Fruit fly (Drosophila melanogaster) whole organism, adult: Measurements from ENCODE around the gene moon.

Experiments used
- CG11617 ChIP-seq: fragments of 200-800 bp; sonication (Bioruptor generic); optimal IDR thresholded peaks from 2 replicates; lab custom pipeline; 2017; ENCODE audit warnings: mild to moderate bottlenecking, missing biosample characterization, missing genetic modification reagents, missing genetic modification characterization
- CG5204 ChIP-seq: fragments of 200-800 bp; sonication (Bioruptor generic); optimal IDR thresholded peaks from 2 replicates; lab custom pipeline; 2016; ENCODE audit warnings: missing biosample characterization, missing genetic modification characterization
- CG7101 ChIP-seq: fragments of 200-800 bp; sonication (Bioruptor generic); optimal IDR thresholded peaks from 2 replicates; lab custom pipeline; 2018; ENCODE audit warnings: missing biosample characterization, mild to moderate bottlenecking, missing genetic modification characterization, moderate library complexity
- Clk ChIP-seq: fragments of 200-800 bp; sonication (Bioruptor generic); optimal IDR thresholded peaks from 2 replicates; lab custom pipeline; 2017; ENCODE audit warnings: missing biosample characterization, missing genetic modification characterization
- Mnt ChIP-seq: fragments of 200-800 bp; sonication (Bioruptor generic); optimal IDR thresholded peaks from 2 replicates; lab custom pipeline; 2016; ENCODE audit warnings: missing biosample characterization, mild to moderate bottlenecking, missing genetic modification characterization
- kay ChIP-seq: fragments of 200-800 bp; sonication (Bioruptor generic); peaks from one replicate; lab custom pipeline; 2016; ENCODE audit warnings: missing biosample characterization, missing genetic modification characterization, borderline replicate concordance
- ovo ChIP-seq: fragments of 200-800 bp; sonication (Bioruptor generic); optimal IDR thresholded peaks from 2 replicates; lab custom pipeline; 2016; ENCODE audit warnings: missing biosample characterization, missing genetic modification characterization
- pad ChIP-seq: fragments of 200-800 bp; sonication (Bioruptor generic); optimal IDR thresholded peaks from 3 replicates; lab custom pipeline; 2017; ENCODE audit warnings: missing biosample characterization, missing genetic modification characterization, mild to moderate bottlenecking, moderate library complexity, missing genetic modification reagents
- tj ChIP-seq: fragments of 200-800 bp; sonication (Bioruptor generic); optimal IDR thresholded peaks from 3 replicates; lab custom pipeline; 2017; ENCODE audit warnings: missing biosample characterization, mild to moderate bottlenecking, missing genetic modification characterization, moderate library complexity
- toe ChIP-seq: fragments of 200-800 bp; sonication (Bioruptor generic); optimal IDR thresholded peaks from 2 replicates; lab custom pipeline; 2016; ENCODE audit warnings: missing biosample characterization, missing genetic modification characterization

dm6 chrX:12090195-12090784, 17.7 kb upstream of the moon start:
- TF ChIP-seq CG7101 (tag; lab: Kevin White, UChicago) = no peak
- no peak for TF ChIP-seq ovo
- TF ChIP-seq pad (GFP tag; lab: Kevin White, UChicago) = no peak
- no peak for TF ChIP-seq tj (GFP tag; lab: Kevin White, UChicago)
- no peak for TF ChIP-seq kay (GFP tag; lab: Kevin White, UChicago)
- no peak for TF ChIP-seq Mnt (GFP tag; lab: Kevin White, UChicago)
- TF ChIP-seq toe (GFP tag; lab: Kevin White, UChicago) = no peak
- TF ChIP-seq CG11617 (GFP tag; lab: Kevin White, UChicago) = no peak
- no peak for TF ChIP-seq Clk (GFP tag; lab: Kevin White, UChicago)
- TF ChIP-seq CG5204 = no peak
